Worm (Caenorhabditis elegans): Measurements from ENCODE around the gene srsx-10.

Gene srsx-10

ce11 chrV:4960686-4961085 lies 13.9 kb downstream of the srsx-10 start:
- TF ChIP-seq lin-15B (tag; optimal IDR thresholded peaks at IDR 0.05) = no peak
- TF ChIP-seq sox-4 (tag; optimal IDR thresholded peaks at IDR 0.05) = no peak

ce11 chrV:4957619-4958018 lies 17.0 kb downstream of the srsx-10 start:
- TF ChIP-seq lin-15B (tag; optimal IDR thresholded peaks at IDR 0.05) (no peak), nhr-12 (tag; optimal IDR thresholded peaks at IDR 0.05) (no peak), aly-2 (tag; optimal IDR thresholded peaks at IDR 0.05) (no peak)

- TF ChIP-seq ceh-8 (GFP tag; optimal IDR thresholded peaks at IDR 0.05) (no peak), tlp-1 (tag; optimal IDR thresholded peaks at IDR 0.05) (no peak), sptf-1 (tag; optimal IDR thresholded peaks at IDR 0.05) (no peak), efl-1 (optimal IDR thresholded peaks at IDR 0.05) (no peak), efl-1 (GFP tag; optimal IDR thresholded peaks at IDR 0.05 in 1 of 2) (peak in 1 of 2 experiments; percentile 4)
Observed at ce11 chrV:4956529-4956928, 18.0 kb downstream of the srsx-10 start, which contains the start of gene str-208. str-208 (plus strand) TSS chrV:4956829.

- TF ChIP-seq efl-1 (optimal IDR thresholded peaks at IDR 0.05) (no peak), efl-1 (GFP tag; optimal IDR thresholded peaks at IDR 0.05 in 1 of 2) (peak in 1 of 2 experiments; percentile 63), lin-35 (GFP tag; optimal IDR thresholded peaks at IDR 0.05) (no peak)
Observed at ce11 chrV:4951434-4951833, 23.1 kb downstream of the srsx-10 start, which contains the start of gene str-207. str-207 (plus strand) TSS chrV:4951734.

- TF ChIP-seq nhr-19 (GFP tag; conservative IDR thresholded peaks at IDR 0.05) (no peak), lin-35 (GFP tag; optimal IDR thresholded peaks at IDR 0.05) (no peak), nhr-237 (tag; optimal IDR thresholded peaks at IDR 0.05) (no peak), fos-1 (tag; optimal IDR thresholded peaks at IDR 0.05) (no peak), fkh-4 (tag; optimal IDR thresholded peaks at IDR 0.05; ENCODE audit: borderline replicate concordance) (no peak), C16A3.4 (tag; optimal IDR thresholded peaks at IDR 0.05) (no peak), hlh-4 (tag; optimal IDR thresholded peaks at IDR 0.05) (no peak), swsn-7 (tag; optimal IDR thresholded peaks at IDR 0.05) (no peak), C34B4.2 (tag; optimal IDR thresholded peaks at IDR 0.05) (no peak), egl-27 (tag; optimal IDR thresholded peaks at IDR 0.05) (no peak), zip-4 (GFP tag; optimal IDR thresholded peaks at IDR 0.05) (no peak), F16B12.6 (tag; optimal IDR thresholded peaks at IDR 0.05) (no peak), dsc-1 (tag; optimal IDR thresholded peaks at IDR 0.05) (no peak), snu-23 (GFP tag; optimal IDR thresholded peaks at IDR 0.05) (no peak), skn-1 (tag; optimal IDR thresholded peaks at IDR 0.05) (no peak), elt-3 (tag; optimal IDR thresholded peaks at IDR 0.05) (no peak), isw-1 (GFP tag; IDR thresholded peaks at IDR 0.05) (no peak), xbp-1 (tag; optimal IDR thresholded peaks at IDR 0.05) (no peak), nhr-28 (tag; optimal IDR thresholded peaks at IDR 0.05) (no peak)
Observed at ce11 chrV:4948635-4949034, 25.9 kb downstream of the srsx-10 start, which contains the start of gene str-209. str-209 (plus strand) TSS chrV:4948935.

ce11 chrV:4944219-4944618 lies 30.4 kb downstream of the srsx-10 start, which contains the start of gene str-211:
str-211 (minus strand) TSS chrV:4944319.
- TF ChIP-seq snpc-4 (tag; optimal IDR thresholded peaks at IDR 0.05) = no peak
- TF ChIP-seq lin-39 (tag; optimal IDR thresholded peaks at IDR 0.05) = no peak
- TF ChIP-seq zag-1 (tag; optimal IDR thresholded peaks at IDR 0.05) = no peak
- no peak for TF ChIP-seq pag-3 (tag; optimal IDR thresholded peaks at IDR 0.05; ENCODE audit: borderline replicate concordance, insufficient read depth)
- TF ChIP-seq hlh-4 (tag; optimal IDR thresholded peaks at IDR 0.05) = no peak

ce11 chrV:4937337-4937736 lies 37.2 kb downstream of the srsx-10 start:
- no peak for TF ChIP-seq lin-35 (GFP tag; optimal IDR thresholded peaks at IDR 0.05)
- no peak for TF ChIP-seq unc-98 (GFP tag; IDR thresholded peaks at IDR 0.05)

Data from whole organism, L1 larva.